Worm (Caenorhabditis elegans) whole organism, L1 larva: ENCODE data around the gene sng-1.

Experiments used
- aha-1 ChIP-seq: fragments of 150-350 bp; optimal IDR thresholded peaks from 2 replicates; lab custom pipeline; 2014; ENCODE audit warnings: missing biosample characterization, missing genetic modification characterization
- aly-2 ChIP-seq: fragments of 150-350 bp; optimal IDR thresholded peaks from 2 replicates; lab custom pipeline; 2014; ENCODE audit warnings: missing biosample characterization, missing genetic modification characterization
- ama-1 ChIP-seq: fragments of 150-350 bp; optimal IDR thresholded peaks from 2 replicates; lab custom pipeline; 2014
- ceh-63 ChIP-seq: fragments of 200-800 bp; sonication (Bioruptor generic); optimal IDR thresholded peaks from 2 replicates; lab custom pipeline; 2018; ENCODE audit warnings: mild to moderate bottlenecking, missing genetic modification characterization, missing compliant biosample characterization
- ceh-8 ChIP-seq: fragments of 200-800 bp; sonication (Bioruptor generic); optimal IDR thresholded peaks from 2 replicates; lab custom pipeline; 2018; ENCODE audit warnings: mild to moderate bottlenecking, missing genetic modification characterization, moderate library complexity, missing compliant biosample characterization
- ceh-90 ChIP-seq: sonication (generic microtip); optimal IDR thresholded peaks from 2 replicates; lab custom pipeline; 2016; ENCODE audit warnings: missing genetic modification characterization, missing compliant biosample characterization
- efl-1 ChIP-seq, 4 experiments: fragments of 150-350 bp; optimal IDR thresholded peaks in 3 of 4; peaks in 1 of 4; 1 replicate in 1 of 4; 2 replicates in 3 of 4; lab custom pipeline; 2014; ENCODE audit warnings: missing biosample characterization in 2 of 4, missing genetic modification characterization in 2 of 4, missing genetic modification reagents in 2 of 4
- efl-3 ChIP-seq: fragments of 200-800 bp; sonication (Bioruptor generic); optimal IDR thresholded peaks from 2 replicates; lab custom pipeline; 2018; ENCODE audit warnings: mild to moderate bottlenecking, missing genetic modification characterization, missing compliant biosample characterization
- egl-13 ChIP-seq: sonication (generic microtip); optimal IDR thresholded peaks from 2 replicates; lab custom pipeline; 2016; ENCODE audit warnings: missing genotype, missing genetic modification reagents, missing genetic modification characterization, missing compliant biosample characterization
- egl-27 ChIP-seq, 2 experiments: fragments of 150-350 bp in 1 of 2; sonication (generic microtip); optimal IDR thresholded peaks; 3 replicates each; lab custom pipeline; 2017 to 2018; ENCODE audit warnings: missing biosample characterization in 2 of 2, missing genetic modification characterization in 2 of 2, missing genetic modification reagents in 2 of 2
- elt-2 ChIP-seq: sonication (generic microtip); optimal IDR thresholded peaks from 2 replicates; lab custom pipeline; 2016; ENCODE audit warnings: missing genetic modification characterization, mild to moderate bottlenecking, inconsistent platforms, missing compliant biosample characterization, missing genetic modification reagents
- elt-3 ChIP-seq, 6 experiments: fragments of 150-350 bp in 1 of 6; sonication (generic microtip); optimal IDR thresholded peaks; 2 replicates each; lab custom pipeline; 2017 to 2018; ENCODE audit warnings: missing biosample characterization in 6 of 6, missing genetic modification characterization in 6 of 6, inconsistent platforms in 1 of 6
- ets-5 ChIP-seq: fragments of 200-800 bp; sonication (Bioruptor generic); IDR thresholded peaks from 2 replicates; pipeline ENCODE4 v1.3.6; 2022; ENCODE audit warnings: missing genetic modification characterization, missing compliant biosample characterization
- fkh-10 ChIP-seq: sonication (generic microtip); optimal IDR thresholded peaks from 2 replicates; lab custom pipeline; 2017; ENCODE audit warnings: missing biosample characterization, missing genetic modification reagents, missing genetic modification characterization
- grh-1 ChIP-seq: fragments of 200-800 bp; sonication (Bioruptor generic); IDR thresholded peaks from 2 replicates; pipeline ENCODE4 v1.3.6; 2022; ENCODE audit warnings: missing genetic modification reagents, missing genetic modification characterization, missing compliant biosample characterization
- hpl-2 ChIP-seq: fragments of 150-350 bp; optimal IDR thresholded peaks from 2 replicates; lab custom pipeline; 2014; ENCODE audit warnings: missing biosample characterization, missing genetic modification reagents, missing genetic modification characterization
- jun-1 ChIP-seq: fragments of 150-350 bp; optimal IDR thresholded peaks from 2 replicates; lab custom pipeline; 2014; ENCODE audit warnings: missing biosample characterization, missing genetic modification reagents, missing genetic modification characterization
- lin-15B ChIP-seq: fragments of 150-350 bp; sonication (generic microtip); optimal IDR thresholded peaks from 3 replicates; lab custom pipeline; 2014; ENCODE audit warnings: missing biosample characterization, missing genetic modification characterization
- lin-35 ChIP-seq, 2 experiments: fragments of 150-350 bp; optimal IDR thresholded peaks; 2 replicates each; lab custom pipeline; 2014; ENCODE audit warnings: missing biosample characterization in 2 of 2, missing genetic modification characterization in 2 of 2, missing genetic modification reagents in 2 of 2
- lin-39 ChIP-seq: fragments of 150-350 bp; optimal IDR thresholded peaks from 2 replicates; lab custom pipeline; 2014; ENCODE audit warnings: missing biosample characterization, missing genetic modification reagents, missing genetic modification characterization
- lsy-2 ChIP-seq, 2 experiments: fragments of 150-350 bp; optimal IDR thresholded peaks; 2 replicates each; lab custom pipeline; 2014; ENCODE audit warnings: missing biosample characterization in 2 of 2, missing genetic modification characterization in 2 of 2
- nhr-19 ChIP-seq: fragments of 200-800 bp; sonication (Bioruptor generic); conservative IDR thresholded peaks from 2 replicates; pipeline ENCODE4 v1.3.6; 2022; ENCODE audit warnings: missing genetic modification characterization, missing compliant biosample characterization
- nhr-20 ChIP-seq: sonication (generic microtip); optimal IDR thresholded peaks from 2 replicates; lab custom pipeline; 2016; ENCODE audit warnings: mild to moderate bottlenecking, missing genetic modification characterization, missing compliant biosample characterization
- nhr-71 ChIP-seq: sonication (generic microtip); optimal IDR thresholded peaks from 2 replicates; lab custom pipeline; 2016; ENCODE audit warnings: mild to moderate bottlenecking, missing genetic modification characterization, moderate library complexity, missing compliant biosample characterization
- nhr-77 ChIP-seq: fragments of 150-350 bp; optimal IDR thresholded peaks from 2 replicates; lab custom pipeline; 2014; ENCODE audit warnings: missing biosample characterization, missing genetic modification characterization
- nhr-84 ChIP-seq: sonication (generic microtip); optimal IDR thresholded peaks from 2 replicates; lab custom pipeline; 2017; ENCODE audit warnings: missing biosample characterization, missing genetic modification characterization
- pag-3 ChIP-seq: sonication (generic microtip); optimal IDR thresholded peaks from 2 replicates; lab custom pipeline; 2017; ENCODE audit warnings: missing genetic modification characterization, mild to moderate bottlenecking, missing compliant biosample characterization, antibody characterized with exemption, borderline replicate concordance; ENCODE audit not compliant: insufficient read depth
- pqm-1 ChIP-seq: sonication (generic microtip); optimal IDR thresholded peaks from 3 replicates; lab custom pipeline; 2017; ENCODE audit warnings: missing biosample characterization, missing genetic modification characterization
- rnt-1 ChIP-seq: sonication (generic microtip); optimal IDR thresholded peaks from 2 replicates; lab custom pipeline; 2016; ENCODE audit warnings: mild to moderate bottlenecking, missing genetic modification characterization, moderate library complexity, missing compliant biosample characterization
- skn-1 ChIP-seq: fragments of 150-350 bp; optimal IDR thresholded peaks from 2 replicates; lab custom pipeline; 2014; ENCODE audit warnings: missing biosample characterization, missing genetic modification characterization
- snpc-4 ChIP-seq: fragments of 150-350 bp; optimal IDR thresholded peaks from 2 replicates; lab custom pipeline; 2014; ENCODE audit warnings: missing biosample characterization, missing genetic modification characterization
- snu-23 ChIP-seq: sonication (generic microtip); optimal IDR thresholded peaks from 2 replicates; lab custom pipeline; 2016; ENCODE audit warnings: missing genetic modification characterization, missing compliant biosample characterization
- sox-4 ChIP-seq: sonication (generic microtip); optimal IDR thresholded peaks from 2 replicates; lab custom pipeline; 2016; ENCODE audit warnings: missing genetic modification characterization, missing compliant biosample characterization
- sup-37 ChIP-seq: fragments of 200-800 bp; sonication (Bioruptor generic); optimal IDR thresholded peaks from 2 replicates; lab custom pipeline; 2018; ENCODE audit warnings: mild to moderate bottlenecking, missing genetic modification characterization, missing compliant biosample characterization
- swsn-7 ChIP-seq: sonication (generic microtip); optimal IDR thresholded peaks from 2 replicates; lab custom pipeline; 2016; ENCODE audit warnings: missing genetic modification characterization, missing compliant biosample characterization
- tbx-2 ChIP-seq: sonication (generic microtip); optimal IDR thresholded peaks from 2 replicates; lab custom pipeline; 2016; ENCODE audit warnings: missing genetic modification characterization, missing compliant biosample characterization
- tlp-1 ChIP-seq: fragments of 150-350 bp; optimal IDR thresholded peaks from 2 replicates; lab custom pipeline; 2014; ENCODE audit warnings: missing biosample characterization, missing genetic modification characterization
- unc-98 ChIP-seq: fragments of 200-800 bp; sonication (Bioruptor generic); IDR thresholded peaks from 2 replicates; pipeline ENCODE4 v1.3.6; 2022; ENCODE audit warnings: missing genetic modification characterization, missing compliant biosample characterization
- vab-15 ChIP-seq: sonication (generic microtip); optimal IDR thresholded peaks from 2 replicates; lab custom pipeline; 2017; ENCODE audit warnings: missing genotype, mild to moderate bottlenecking, missing genetic modification characterization, missing compliant biosample characterization
- zag-1 ChIP-seq: fragments of 150-350 bp; optimal IDR thresholded peaks from 2 replicates; lab custom pipeline; 2014; ENCODE audit warnings: missing biosample characterization, missing genetic modification characterization
- zip-4 ChIP-seq: fragments of 200-800 bp; sonication (Bioruptor generic); optimal IDR thresholded peaks from 2 replicates; lab custom pipeline; 2018; ENCODE audit warnings: mild to moderate bottlenecking, missing genetic modification characterization, moderate library complexity, missing compliant biosample characterization

Gene sng-1

ce11 chrX:7315329-7315728, 12.1 kb upstream of the sng-1 start, which contains the start of gene spp-3 (continued):
- TF ChIP-seq ets-5 (no peak), elt-2 (tag; lab: Kevin White, UChicago) (peak; percentile 93), vab-15 (no peak), snu-23 (GFP tag; lab: Kevin White, UChicago) (no peak), lsy-2 (tag; optimal IDR thresholded peaks at IDR 0.05; lab: Kevin White, UChicago) (peak in 1 of 2 experiments; percentile 39), efl-1 (optimal IDR thresholded peaks at IDR 0.05; lab: Kevin White, UChicago) (no peak), efl-1 (GFP tag; optimal IDR thresholded peaks at IDR 0.05 in 1 of 2; lab: Kevin White, UChicago) (no peak), nhr-71 (no peak), aha-1 (tag; lab: Kevin White, UChicago) (no peak), lin-39 (tag; lab: Kevin White, UChicago) (no peak), aly-2 (tag; lab: Kevin White, UChicago) (no peak)

- TF ChIP-seq elt-2 (tag; lab: Kevin White, UChicago) = peak; percentile 85
- peak; percentile 39 for TF ChIP-seq pqm-1 (tag; lab: Kevin White, UChicago)
- TF ChIP-seq sox-4 (tag; lab: Kevin White, UChicago) = no peak
- TF ChIP-seq snpc-4 = no peak
- TF ChIP-seq egl-13 (tag; lab: Kevin White, UChicago) = no peak
- peak; percentile 18 for TF ChIP-seq jun-1 (tag; lab: Kevin White, UChicago)
- TF ChIP-seq nhr-20 (tag; lab: Kevin White, UChicago) = no peak
- TF ChIP-seq lin-39 (tag; lab: Kevin White, UChicago) = no peak
- TF ChIP-seq ets-5 = no peak
- peak in 1 of 2 experiments; percentile 36 for TF ChIP-seq lin-35 (GFP tag; optimal IDR thresholded peaks at IDR 0.05; lab: Kevin White, UChicago)
- TF ChIP-seq nhr-71 = peak; percentile 29
- TF ChIP-seq vab-15 = no peak
- TF ChIP-seq ceh-90 (tag; lab: Kevin White, UChicago) = no peak
- no peak for TF ChIP-seq snu-23 (GFP tag; lab: Kevin White, UChicago)
- no peak for TF ChIP-seq hpl-2 (GFP tag; lab: Kevin White, UChicago)
- TF ChIP-seq fkh-10 (GFP tag; lab: Kevin White, UChicago) = no peak
- TF ChIP-seq sup-37 (GFP tag; lab: Kevin White, UChicago) = no peak
- TF ChIP-seq ama-1 (lab: Kevin White, UChicago) = peak; percentile 52
- no peak for TF ChIP-seq ceh-63 (GFP tag; lab: Kevin White, UChicago)
- no peak for TF ChIP-seq tbx-2
- no peak for TF ChIP-seq skn-1 (tag; lab: Kevin White, UChicago)
- TF ChIP-seq egl-27 (tag; optimal IDR thresholded peaks at IDR 0.05; lab: Kevin White, UChicago) = no peak
- TF ChIP-seq, all 84 proteins: peak for 6
Observed at ce11 chrX:7316485-7317391, 10.7 kb upstream of the sng-1 start, which contains the start of the genes spp-2 and spp-6. TSS of gene spp-2 (minus strand) at chrX:7316818. TSS of gene spp-6 (plus strand) at chrX:7317341.

- peak; percentile 72 for TF ChIP-seq elt-2 (tag; lab: Kevin White, UChicago)
- TF ChIP-seq efl-3 = no peak
Observed at ce11 chrX:7318639-7319038, 8.8 kb upstream of the sng-1 start, which contains the start of gene spp-4. TSS of gene spp-4 (minus strand) at chrX:7318756.

- TF ChIP-seq grh-1 (no peak), jun-1 (tag; lab: Kevin White, UChicago) (peak; percentile 37), nhr-19 (no peak), aha-1 (tag; lab: Kevin White, UChicago) (no peak), ceh-63 (GFP tag; lab: Kevin White, UChicago) (no peak), elt-3 (tag; optimal IDR thresholded peaks at IDR 0.05; lab: Kevin White, UChicago) (no peak), tbx-2 (no peak), pag-3 (tag; lab: Kevin White, UChicago) (no peak), ets-5 (no peak), lin-15B (no peak), unc-98 (GFP tag; lab: Robert Waterston, UW) (no peak), lsy-2 (tag; optimal IDR thresholded peaks at IDR 0.05; lab: Kevin White, UChicago) (no peak), swsn-7 (no peak), rnt-1 (tag; lab: Kevin White, UChicago) (no peak), sox-4 (tag; lab: Kevin White, UChicago) (no peak), zag-1 (tag; lab: Kevin White, UChicago) (no peak), tlp-1 (tag; lab: Kevin White, UChicago) (no peak), nhr-84 (tag; lab: Kevin White, UChicago) (no peak), ceh-8 (GFP tag; lab: Kevin White, UChicago) (no peak), aly-2 (tag; lab: Kevin White, UChicago) (no peak), snpc-4 (no peak), egl-13 (tag; lab: Kevin White, UChicago) (no peak), zip-4 (no peak), nhr-77 (no peak), elt-2 (tag; lab: Kevin White, UChicago) (peak; percentile 95)
Observed at ce11 chrX:7320115-7320711, 7.2 kb upstream of the sng-1 start, which contains the start of gene spp-5. TSS of gene spp-5 (minus strand) at chrX:7320354.
